Worm (Caenorhabditis elegans): ENCODE data around the gene Y54G2A.10.

ce11 chrIV:2803652-2804051 is 4.2 kb downstream of the Y54G2A.10 start, which contains the start of gene Y54G2A.32:
- TF ChIP-seq unc-130 (tag; optimal IDR thresholded peaks at IDR 0.05), result no peak
- no peak for TF ChIP-seq jun-1 (tag; optimal IDR thresholded peaks at IDR 0.05)
- TF ChIP-seq fkh-10 (GFP tag; optimal IDR thresholded peaks at IDR 0.05), result no peak
- no peak for TF ChIP-seq nhr-77 (tag; optimal IDR thresholded peaks at IDR 0.05)
- TF ChIP-seq mdl-1 (tag; optimal IDR thresholded peaks at IDR 0.05), result no peak
- no peak for TF ChIP-seq lin-13 (GFP tag; optimal IDR thresholded peaks at IDR 0.05)
- no peak for TF ChIP-seq aly-2 (tag; optimal IDR thresholded peaks at IDR 0.05)
